Worm (Caenorhabditis elegans) whole organism, L3 larva: ENCODE results near the gene hlb-1.

Experiments
- R02D3.7 ChIP-seq: fragments of 150-350 bp; optimal IDR thresholded peaks from 2 replicates; lab custom pipeline; 2014; ENCODE audit warnings: missing biosample characterization, missing genetic modification characterization
- ama-1 ChIP-seq: fragments of 150-350 bp; optimal IDR thresholded peaks from 2 replicates; lab custom pipeline; 2018
- ceh-82 ChIP-seq: fragments of 150-350 bp; optimal IDR thresholded peaks from 2 replicates; lab custom pipeline; 2014; ENCODE audit warnings: missing biosample characterization, missing genetic modification characterization
- egl-27 ChIP-seq: sonication (generic microtip); optimal IDR thresholded peaks from 4 replicates; lab custom pipeline; 2017; ENCODE audit warnings: missing biosample characterization, missing genetic modification reagents, missing genetic modification characterization
- fkh-10 ChIP-seq: sonication (generic microtip); optimal IDR thresholded peaks from 2 replicates; lab custom pipeline; 2017; ENCODE audit warnings: missing biosample characterization, missing genetic modification reagents, missing genetic modification characterization
- fos-1 ChIP-seq: fragments of 150-350 bp; optimal IDR thresholded peaks from 2 replicates; lab custom pipeline; 2014; ENCODE audit warnings: missing biosample characterization, missing genetic modification characterization
- hmg-11 ChIP-seq: sonication (generic microtip); optimal IDR thresholded peaks from 2 replicates; lab custom pipeline; 2016; ENCODE audit warnings: missing genetic modification characterization, missing compliant biosample characterization
- lin-15B ChIP-seq: fragments of 150-350 bp; optimal IDR thresholded peaks from 2 replicates; lab custom pipeline; 2014; ENCODE audit warnings: missing biosample characterization, missing genetic modification characterization
- lin-39 ChIP-seq: fragments of 150-350 bp; optimal IDR thresholded peaks from 2 replicates; lab custom pipeline; 2018; ENCODE audit warnings: missing biosample characterization, missing genetic modification reagents, missing genetic modification characterization
- mdl-1 ChIP-seq: fragments of 150-350 bp; optimal IDR thresholded peaks from 2 replicates; lab custom pipeline; 2014; ENCODE audit warnings: missing biosample characterization, missing genetic modification characterization
- nhr-237 ChIP-seq: fragments of 150-350 bp; optimal IDR thresholded peaks from 2 replicates; lab custom pipeline; 2014; ENCODE audit warnings: missing biosample characterization, missing genetic modification characterization
- skn-1 ChIP-seq: fragments of 150-350 bp; optimal IDR thresholded peaks from 2 replicates; lab custom pipeline; 2014; ENCODE audit warnings: missing biosample characterization, missing genetic modification characterization
- unc-62 ChIP-seq: fragments of 150-350 bp; sonication (generic microtip); optimal IDR thresholded peaks from 4 replicates; lab custom pipeline; 2014; ENCODE audit warnings: missing biosample characterization, missing genetic modification reagents, missing genetic modification characterization
- ztf-11 ChIP-seq: fragments of 150-350 bp; optimal IDR thresholded peaks from 2 replicates; lab custom pipeline; 2014; ENCODE audit warnings: missing biosample characterization, missing genetic modification characterization

DNA sequence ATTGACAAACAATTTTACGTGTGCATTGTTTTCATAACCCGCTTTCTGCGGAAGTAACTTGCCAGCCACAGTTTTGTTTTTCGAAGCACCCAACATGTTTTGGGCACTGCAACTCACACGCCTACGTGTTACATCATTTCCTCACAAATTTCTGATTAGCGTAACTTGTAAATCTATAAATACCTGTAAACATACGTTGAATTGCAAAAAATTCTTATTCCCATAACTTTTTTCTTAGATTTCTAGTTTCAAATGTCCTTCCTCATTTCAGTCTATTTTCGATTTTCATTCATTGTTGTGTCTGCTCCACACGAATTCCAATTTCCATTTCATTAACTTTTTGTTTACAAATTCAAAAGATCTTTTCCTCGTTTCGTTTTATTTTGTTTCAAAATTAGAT lies 42.2 kb downstream of the hlb-1 start:
- no peak for TF ChIP-seq unc-62 (GFP tag; lab: Kevin White, UChicago)
- TF ChIP-seq R02D3.7 (tag; lab: Kevin White, UChicago): no peak
- no peak for TF ChIP-seq fkh-10
- TF ChIP-seq fos-1 (tag; lab: Kevin White, UChicago): no peak
- no peak for TF ChIP-seq lin-15B (tag; lab: Kevin White, UChicago)
- TF ChIP-seq hmg-11 (tag; lab: Kevin White, UChicago): no peak
- no peak for TF ChIP-seq lin-39
- no peak for TF ChIP-seq ztf-11 (tag; lab: Kevin White, UChicago)
- no peak for TF ChIP-seq ceh-82 (tag; lab: Kevin White, UChicago)
- TF ChIP-seq egl-27: no peak
- no peak for TF ChIP-seq skn-1
- TF ChIP-seq ama-1 (lab: Kevin White, UChicago): no peak
- no peak for TF ChIP-seq mdl-1 (tag; lab: Kevin White, UChicago)
- no peak for TF ChIP-seq nhr-237 (tag; lab: Kevin White, UChicago)
